Worm (Caenorhabditis elegans) whole organism, mixed stage, embryonic: ENCODE results near the gene F36D3.5.

ENCODE experiments used
- M03D4.4 ChIP-seq: sonication (generic microtip); optimal IDR thresholded peaks from 2 replicates; lab custom pipeline; 2017; ENCODE audit warnings: mild to moderate bottlenecking, missing genetic modification characterization, missing compliant biosample characterization
- bed-3 ChIP-seq: fragments of 200-800 bp; sonication (Bioruptor generic); optimal IDR thresholded peaks from 3 replicates; lab custom pipeline; 2018; ENCODE audit warnings: mild to moderate bottlenecking, missing genetic modification characterization, moderate library complexity, missing compliant biosample characterization
- blmp-1 ChIP-seq: fragments of 150-350 bp; optimal IDR thresholded peaks from 2 replicates; lab custom pipeline; 2014; ENCODE audit warnings: missing biosample characterization, missing genetic modification characterization
- ceh-43 ChIP-seq: fragments of 200-800 bp; sonication (Bioruptor generic); optimal IDR thresholded peaks from 2 replicates; lab custom pipeline; 2018; ENCODE audit warnings: mild to moderate bottlenecking, missing genetic modification characterization, moderate library complexity, missing compliant biosample characterization
- ceh-83 ChIP-seq: fragments of 200-800 bp; sonication (Bioruptor generic); optimal IDR thresholded peaks from 2 replicates; lab custom pipeline; 2018; ENCODE audit warnings: mild to moderate bottlenecking, missing genetic modification characterization, missing compliant biosample characterization
- ces-1 ChIP-seq: fragments of 150-350 bp; optimal IDR thresholded peaks from 2 replicates; lab custom pipeline; 2014; ENCODE audit warnings: missing biosample characterization, missing genetic modification reagents, missing genetic modification characterization
- drap-1 ChIP-seq: fragments of 200-800 bp; sonication (Bioruptor generic); optimal IDR thresholded peaks from 3 replicates; lab custom pipeline; 2018; ENCODE audit warnings: mild to moderate bottlenecking, missing genetic modification characterization, missing compliant biosample characterization
- elt-1 ChIP-seq: sonication (generic microtip); optimal IDR thresholded peaks from 2 replicates; lab custom pipeline; 2017; ENCODE audit warnings: missing genetic modification characterization, mild to moderate bottlenecking, missing compliant biosample characterization, antibody characterized with exemption, moderate library complexity, borderline replicate concordance; ENCODE audit not compliant: insufficient read depth
- elt-3 ChIP-seq: fragments of 150-350 bp; optimal IDR thresholded peaks from 2 replicates; lab custom pipeline; 2014; ENCODE audit warnings: missing biosample characterization, missing genetic modification characterization
- flh-1 ChIP-seq: fragments of 200-800 bp; sonication (Bioruptor generic); optimal IDR thresholded peaks from 2 replicates; lab custom pipeline; 2018; ENCODE audit warnings: mild to moderate bottlenecking, missing genetic modification characterization, moderate library complexity, missing compliant biosample characterization
- ham-2 ChIP-seq: fragments of 200-800 bp; sonication (Bioruptor generic); optimal IDR thresholded peaks from 2 replicates; lab custom pipeline; 2018; ENCODE audit warnings: mild to moderate bottlenecking, missing genetic modification characterization, missing compliant biosample characterization
- hlh-1 ChIP-seq: fragments of 150-350 bp; optimal IDR thresholded peaks from 2 replicates; lab custom pipeline; 2014; ENCODE audit warnings: missing biosample characterization, missing genetic modification reagents, missing genetic modification characterization
- lin-13 ChIP-seq: fragments of 150-350 bp; optimal IDR thresholded peaks from 2 replicates; lab custom pipeline; 2014; ENCODE audit warnings: missing biosample characterization, missing genetic modification characterization
- lin-32 ChIP-seq: fragments of 200-800 bp; sonication (Bioruptor generic); optimal IDR thresholded peaks from 2 replicates; lab custom pipeline; 2018; ENCODE audit warnings: mild to moderate bottlenecking, missing genetic modification characterization, missing compliant biosample characterization
- mab-5 ChIP-seq: fragments of 150-350 bp; optimal IDR thresholded peaks from 2 replicates; lab custom pipeline; 2014; ENCODE audit warnings: missing biosample characterization, missing genetic modification characterization
- nhr-12 ChIP-seq: fragments of 150-350 bp; optimal IDR thresholded peaks from 2 replicates; lab custom pipeline; 2014; ENCODE audit warnings: missing biosample characterization, missing genetic modification characterization
- nhr-2 ChIP-seq: fragments of 150-350 bp; optimal IDR thresholded peaks from 2 replicates; lab custom pipeline; 2014; ENCODE audit warnings: missing biosample characterization, missing genetic modification characterization
- nhr-237 ChIP-seq: fragments of 150-350 bp; optimal IDR thresholded peaks from 2 replicates; lab custom pipeline; 2014; ENCODE audit warnings: missing biosample characterization, missing genetic modification characterization
- nhr-28 ChIP-seq: fragments of 150-350 bp; optimal IDR thresholded peaks from 2 replicates; lab custom pipeline; 2014; ENCODE audit warnings: missing biosample characterization, missing genetic modification characterization
- nhr-76 ChIP-seq: sonication (generic microtip); optimal IDR thresholded peaks from 2 replicates; lab custom pipeline; 2017; ENCODE audit warnings: missing biosample characterization, missing genetic modification characterization
- pha-4 ChIP-seq: fragments of 150-350 bp; optimal IDR thresholded peaks from 2 replicates; lab custom pipeline; 2018; ENCODE audit warnings: missing biosample characterization, missing genetic modification reagents, missing genetic modification characterization
- sem-2 ChIP-seq: fragments of 200-800 bp; sonication (Bioruptor generic); optimal IDR thresholded peaks from 2 replicates; lab custom pipeline; 2018; ENCODE audit warnings: mild to moderate bottlenecking, missing genetic modification characterization, missing compliant biosample characterization
- sptf-1 ChIP-seq: sonication (generic microtip); optimal IDR thresholded peaks from 2 replicates; lab custom pipeline; 2017; ENCODE audit warnings: mild to moderate bottlenecking, missing genetic modification characterization, moderate library complexity, missing compliant biosample characterization
- unc-39 ChIP-seq: fragments of 150-350 bp; optimal IDR thresholded peaks from 2 replicates; lab custom pipeline; 2014; ENCODE audit warnings: missing biosample characterization, missing genetic modification characterization
- unc-62 ChIP-seq: fragments of 150-350 bp; optimal IDR thresholded peaks from 2 replicates; lab custom pipeline; 2014; ENCODE audit warnings: missing biosample characterization, missing genetic modification reagents, missing genetic modification characterization
- ztf-11 ChIP-seq: fragments of 150-350 bp; optimal IDR thresholded peaks from 2 replicates; lab custom pipeline; 2014; ENCODE audit warnings: missing biosample characterization, missing genetic modification characterization

F36D3.5 gene

DNA sequence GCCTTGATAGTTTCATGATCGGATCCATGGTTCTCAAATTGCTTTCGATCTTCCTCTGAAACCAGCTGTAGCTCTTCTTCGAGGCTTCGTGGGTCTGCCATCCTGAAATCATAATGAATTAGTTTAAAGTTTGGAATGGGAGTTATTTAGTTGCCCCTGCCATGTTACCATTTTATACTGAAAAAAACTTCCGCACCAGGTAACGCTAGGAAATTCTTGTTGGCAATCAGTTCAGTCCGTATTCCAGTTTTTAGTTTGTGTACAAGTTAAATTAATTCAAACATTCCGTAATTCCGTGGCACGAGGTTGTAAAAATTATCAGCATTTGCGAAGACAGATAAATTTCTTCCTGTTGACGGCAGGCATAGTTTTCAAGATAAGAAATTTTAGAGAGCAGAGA is 27.6 kb downstream of the F36D3.5 start, which contains the start of gene Y32B12A.5:
Gene Y32B12A.5 (minus strand): TSS at position 101 of the 400 bp plus-strand sequence.
- TF ChIP-seq hlh-1 (tag; lab: Kevin White, UChicago) (no peak), unc-39 (tag; lab: Kevin White, UChicago) (no peak), lin-32 (GFP tag; lab: Kevin White, UChicago) (no peak), nhr-28 (no peak), blmp-1 (tag; lab: Kevin White, UChicago) (no peak), pha-4 (tag; lab: Kevin White, UChicago) (no peak), sem-2 (GFP tag; lab: Kevin White, UChicago) (no peak), lin-13 (tag; lab: Kevin White, UChicago) (no peak), nhr-2 (tag; lab: Kevin White, UChicago) (no peak), bed-3 (GFP tag; lab: Kevin White, UChicago) (no peak), ztf-11 (no peak), ceh-83 (GFP tag; lab: Kevin White, UChicago) (no peak), unc-62 (GFP tag; lab: Kevin White, UChicago) (no peak), elt-3 (tag; lab: Kevin White, UChicago) (no peak), ces-1 (GFP tag; lab: Kevin White, UChicago) (no peak), ham-2 (GFP tag; lab: Kevin White, UChicago) (no peak)

DNA sequence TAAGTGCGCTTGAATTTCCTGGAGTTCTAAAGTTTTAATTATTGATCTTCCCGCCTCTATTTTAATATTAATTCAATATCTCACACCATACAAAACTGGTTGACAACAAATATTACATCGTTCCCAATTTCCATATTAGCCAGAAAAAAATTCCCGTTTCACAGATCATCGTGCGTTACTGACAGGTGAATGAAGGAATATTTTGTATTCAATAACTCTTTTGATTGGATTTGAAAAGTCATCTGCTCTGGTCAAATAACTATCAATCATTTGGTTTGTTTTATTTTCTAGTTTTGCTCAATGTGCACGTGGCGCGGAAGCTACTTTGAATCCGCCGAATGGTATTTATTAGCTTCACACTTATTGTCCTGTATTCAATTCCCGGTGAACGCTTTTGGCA is 31.4 kb downstream of the F36D3.5 start, which contains the start of gene srh-139:
Gene srh-139 (plus strand): TSS at position 301 of the 400 bp plus-strand sequence.
- TF ChIP-seq sptf-1 (tag; lab: Kevin White, UChicago) (no peak), ztf-11 (no peak), lin-32 (GFP tag; lab: Kevin White, UChicago) (no peak), ces-1 (GFP tag; lab: Kevin White, UChicago) (no peak), blmp-1 (tag; lab: Kevin White, UChicago) (no peak), M03D4.4 (no peak), hlh-1 (tag; lab: Kevin White, UChicago) (no peak)

DNA sequence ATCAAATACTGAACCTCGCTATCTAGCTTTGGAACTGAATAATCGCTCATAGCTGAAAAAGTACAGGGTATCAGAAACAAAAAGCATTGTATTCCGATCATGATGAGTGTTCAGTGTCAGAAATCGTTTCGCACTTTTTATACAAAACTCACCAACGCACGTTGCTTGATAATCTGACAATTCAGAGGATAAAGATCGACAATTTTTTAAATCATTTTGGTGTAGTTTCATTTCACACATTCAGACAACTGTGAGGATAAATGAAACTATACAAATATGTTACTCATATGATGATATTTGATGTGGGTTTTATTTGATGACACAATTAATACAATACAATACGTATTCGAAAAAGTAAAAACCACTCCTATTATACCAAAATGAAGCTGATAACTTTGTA is 32.0 kb downstream of the F36D3.5 start, which contains the start of gene F57E7.2:
Gene F57E7.2 (minus strand): TSS at position 101 of the 400 bp plus-strand sequence.
- TF ChIP-seq unc-62 (GFP tag; lab: Kevin White, UChicago) (no peak), blmp-1 (tag; lab: Kevin White, UChicago) (no peak), nhr-237 (tag; lab: Kevin White, UChicago) (no peak), pha-4 (tag; lab: Kevin White, UChicago) (no peak), mab-5 (tag; lab: Kevin White, UChicago) (no peak), unc-39 (tag; lab: Kevin White, UChicago) (no peak), hlh-1 (tag; lab: Kevin White, UChicago) (no peak), lin-13 (tag; lab: Kevin White, UChicago) (no peak), ceh-43 (no peak), sptf-1 (tag; lab: Kevin White, UChicago) (no peak), flh-1 (GFP tag; lab: Kevin White, UChicago) (no peak)
- TF ChIP-seq, all 35 proteins: peak for 0

- no peak for TF ChIP-seq drap-1 (GFP tag; lab: Kevin White, UChicago)
- no peak for TF ChIP-seq ztf-11
- no peak for TF ChIP-seq nhr-12 (tag; lab: Kevin White, UChicago)
- TF ChIP-seq flh-1 (GFP tag; lab: Kevin White, UChicago): no peak
- TF ChIP-seq mab-5 (tag; lab: Kevin White, UChicago): no peak
- no peak for TF ChIP-seq nhr-237 (tag; lab: Kevin White, UChicago)
- no peak for TF ChIP-seq nhr-28
- TF ChIP-seq nhr-76 (tag; lab: Kevin White, UChicago): no peak
- TF ChIP-seq elt-1 (tag; lab: Kevin White, UChicago): no peak
- no peak for TF ChIP-seq nhr-2 (tag; lab: Kevin White, UChicago)
- TF ChIP-seq unc-39 (tag; lab: Kevin White, UChicago): no peak
Observed at ce11 chrV:16480919-16481630, 34.0 kb downstream of the F36D3.5 start, which contains the start of the genes F57E7.4 and spig-6. Gene F57E7.4, minus strand, starts transcription at chrV:16481019. Gene spig-6, plus strand, starts transcription at chrV:16481580.

- no peak for TF ChIP-seq ceh-83 (GFP tag; lab: Kevin White, UChicago)
- TF ChIP-seq bed-3 (GFP tag; lab: Kevin White, UChicago): no peak
Observed at ce11 chrV:16479275-16479674, 35.8 kb downstream of the F36D3.5 start, which contains the start of gene T08G3.11. Gene T08G3.11, minus strand, starts transcription at chrV:16479375.
